Worm (Caenorhabditis elegans) whole organism, L4 larva: Measurements from ENCODE around the gene F59B10.3.

Experiments
- D1046.2 ChIP-seq: fragments of 200-800 bp; sonication (Bioruptor generic); IDR thresholded peaks from 2 replicates; pipeline ENCODE4 v1.3.6; 2022; ENCODE audit warnings: missing genetic modification characterization, missing compliant biosample characterization
- F49E8.2 ChIP-seq: sonication (generic microtip); optimal IDR thresholded peaks from 2 replicates; lab custom pipeline; 2016; ENCODE audit warnings: missing compliant biosample characterization, mild to moderate bottlenecking, missing genetic modification characterization, borderline replicate concordance
- T20F7.1 ChIP-seq: fragments of 200-800 bp; sonication (Bioruptor generic); optimal IDR thresholded peaks from 2 replicates; lab custom pipeline; 2018; ENCODE audit warnings: mild to moderate bottlenecking, missing genetic modification characterization, missing compliant biosample characterization
- T26A8.4 ChIP-seq: fragments of 200-800 bp; sonication (Bioruptor generic); IDR thresholded peaks from 2 replicates; pipeline ENCODE4 v1.3.6; 2022; ENCODE audit warnings: missing genetic modification characterization, missing compliant biosample characterization
- Y75B8A.6 ChIP-seq: fragments of 200-800 bp; sonication (Bioruptor generic); IDR thresholded peaks from 2 replicates; pipeline ENCODE4 v1.3.6; 2022; ENCODE audit warnings: missing genetic modification reagents, missing genetic modification characterization, missing compliant biosample characterization
- ZK337.2 ChIP-seq: fragments of 200-800 bp; sonication (Bioruptor generic); IDR thresholded peaks from 2 replicates; pipeline ENCODE4 v1.3.6; 2022; ENCODE audit warnings: missing genetic modification reagents, missing genetic modification characterization, missing compliant biosample characterization
- aha-1 ChIP-seq: fragments of 150-350 bp; peaks from one replicate; lab custom pipeline; 2014; ENCODE audit warnings: missing biosample characterization, missing genetic modification characterization
- ama-1 ChIP-seq: fragments of 150-350 bp; optimal IDR thresholded peaks from 2 replicates; lab custom pipeline; 2014; ENCODE audit warnings: inconsistent platforms, mixed read lengths
- arid-1 ChIP-seq: fragments of 200-800 bp; sonication (Bioruptor generic); conservative IDR thresholded peaks from 2 replicates; pipeline ENCODE4 v1.3.6; 2022; ENCODE audit warnings: missing genetic modification reagents, missing genetic modification characterization, missing compliant biosample characterization
- ctbp-1 ChIP-seq: fragments of 200-800 bp; sonication (Bioruptor generic); IDR thresholded peaks from 2 replicates; pipeline ENCODE4 v1.3.6; 2022; ENCODE audit warnings: missing genetic modification reagents, missing genetic modification characterization, missing compliant biosample characterization
- daf-16 ChIP-seq, 3 experiments: sonication (generic microtip); optimal IDR thresholded peaks; 2 replicates each; lab custom pipeline; 2016 to 2017; ENCODE audit warnings: missing genetic modification characterization in 3 of 3, missing genetic modification reagents in 3 of 3, mild to moderate bottlenecking in 2 of 3, missing compliant biosample characterization in 2 of 3, missing biosample characterization in 1 of 3, moderate library complexity in 1 of 3
- daf-19 ChIP-seq: fragments of 200-800 bp; sonication (Bioruptor generic); conservative IDR thresholded peaks from 2 replicates; pipeline ENCODE4 v1.3.6; 2022; ENCODE audit warnings: missing genetic modification characterization, missing compliant biosample characterization
- dmd-6 ChIP-seq: fragments of 200-800 bp; sonication (Bioruptor generic); IDR thresholded peaks from 2 replicates; pipeline ENCODE4 v1.3.6; 2022; ENCODE audit warnings: missing genetic modification reagents, missing genetic modification characterization, missing compliant biosample characterization
- dve-1 ChIP-seq: sonication (generic microtip); optimal IDR thresholded peaks from 2 replicates; lab custom pipeline; 2017; ENCODE audit warnings: antibody characterized with exemption, mild to moderate bottlenecking, missing genetic modification characterization, missing compliant biosample characterization; ENCODE audit not compliant: insufficient read depth
- egl-43 ChIP-seq: fragments of 200-800 bp; sonication (Bioruptor generic); IDR thresholded peaks from 2 replicates; pipeline ENCODE4 v1.3.6; 2022; ENCODE audit warnings: missing genetic modification reagents, missing genetic modification characterization, missing compliant biosample characterization
- hif-1 ChIP-seq, 2 experiments: sonication (generic microtip); optimal IDR thresholded peaks; 2 replicates each; lab custom pipeline; 2016 to 2017; ENCODE audit warnings: missing compliant biosample characterization in 2 of 2, missing genetic modification characterization in 2 of 2, missing genetic modification reagents in 2 of 2, missing genotype in 2 of 2, mild to moderate bottlenecking in 1 of 2
- hmg-1.1 ChIP-seq: fragments of 200-800 bp; sonication (Bioruptor generic); IDR thresholded peaks from 2 replicates; pipeline ENCODE4 v1.3.6; 2022; ENCODE audit warnings: missing genetic modification reagents, missing genetic modification characterization, missing compliant biosample characterization
- lim-7 ChIP-seq: fragments of 200-800 bp; sonication (Bioruptor generic); IDR thresholded peaks from 2 replicates; pipeline ENCODE4 v1.3.6; 2022; ENCODE audit warnings: missing genetic modification characterization, missing compliant biosample characterization
- lin-1 ChIP-seq: fragments of 200-800 bp; sonication (Bioruptor generic); IDR thresholded peaks from 2 replicates; pipeline ENCODE4 v1.3.6; 2022; ENCODE audit warnings: missing genetic modification reagents, missing genetic modification characterization, missing compliant biosample characterization
- lin-13 ChIP-seq: fragments of 150-350 bp; optimal IDR thresholded peaks from 2 replicates; lab custom pipeline; 2014; ENCODE audit warnings: missing biosample characterization, missing genetic modification reagents, missing genetic modification characterization
- lin-38 ChIP-seq: fragments of 200-800 bp; sonication (Bioruptor generic); IDR thresholded peaks from 2 replicates; pipeline ENCODE4 v1.3.6; 2022; ENCODE audit warnings: missing genetic modification reagents, missing genetic modification characterization, missing compliant biosample characterization
- madf-5 ChIP-seq, 2 experiments: fragments of 200-800 bp; sonication (Bioruptor generic); IDR thresholded peaks; 2 replicates each; pipeline ENCODE4 v1.3.6; 2022; ENCODE audit warnings: missing compliant biosample characterization in 2 of 2, missing genetic modification characterization in 2 of 2
- madf-9 ChIP-seq: fragments of 200-800 bp; sonication (Bioruptor generic); conservative IDR thresholded peaks from 2 replicates; pipeline ENCODE4 v1.3.6; 2022; ENCODE audit warnings: missing genetic modification reagents, missing genetic modification characterization, missing compliant biosample characterization
- nhr-11 ChIP-seq: fragments of 150-350 bp; optimal IDR thresholded peaks from 2 replicates; lab custom pipeline; 2014; ENCODE audit warnings: missing biosample characterization, missing genetic modification characterization
- nhr-25 ChIP-seq: sonication (generic microtip); optimal IDR thresholded peaks from 2 replicates; lab custom pipeline; 2017; ENCODE audit warnings: missing genetic modification characterization, mild to moderate bottlenecking, missing compliant biosample characterization, antibody characterized with exemption, moderate library complexity, borderline replicate concordance; ENCODE audit not compliant: insufficient read depth
- nhr-77 ChIP-seq: fragments of 150-350 bp; optimal IDR thresholded peaks from 2 replicates; lab custom pipeline; 2014; ENCODE audit warnings: missing biosample characterization, missing genetic modification characterization
- pha-4 ChIP-seq, 2 experiments: fragments of 150-350 bp in 1 of 2; fragments of 200-800 bp in 1 of 2; sonication (Bioruptor generic) in 1 of 2; IDR thresholded peaks in 1 of 2; optimal IDR thresholded peaks in 1 of 2; 2 replicates each; pipeline versions ENCODE4 v1.3.6 to Lab custom; 2014 to 2022; ENCODE audit warnings: missing genetic modification characterization in 2 of 2, missing genetic modification reagents in 2 of 2, missing biosample characterization in 1 of 2, missing compliant biosample characterization in 1 of 2
- sdz-12 ChIP-seq: fragments of 200-800 bp; sonication (Bioruptor generic); optimal IDR thresholded peaks from 2 replicates; lab custom pipeline; 2018; ENCODE audit warnings: mild to moderate bottlenecking, missing genetic modification characterization, missing compliant biosample characterization
- snpc-1.2 ChIP-seq: fragments of 200-800 bp; sonication (Bioruptor generic); IDR thresholded peaks from 2 replicates; pipeline ENCODE4 v1.3.6; 2022; ENCODE audit warnings: missing genetic modification reagents, missing genetic modification characterization, missing compliant biosample characterization
- tra-1 ChIP-seq: fragments of 200-800 bp; sonication (Bioruptor generic); IDR thresholded peaks from 2 replicates; pipeline ENCODE4 v1.3.6; 2022; ENCODE audit warnings: missing genetic modification reagents, missing genetic modification characterization, missing compliant biosample characterization
- unc-130 ChIP-seq: sonication (generic microtip); optimal IDR thresholded peaks from 2 replicates; lab custom pipeline; 2016; ENCODE audit warnings: missing genetic modification reagents, missing genetic modification characterization, missing compliant biosample characterization
- zfp-3 ChIP-seq: fragments of 200-800 bp; sonication (Bioruptor generic); conservative IDR thresholded peaks from 2 replicates; pipeline ENCODE4 v1.3.6; 2022; ENCODE audit warnings: missing genetic modification reagents, missing genetic modification characterization, missing compliant biosample characterization
- zip-11 ChIP-seq: fragments of 200-800 bp; sonication (Bioruptor generic); IDR thresholded peaks from 2 replicates; pipeline ENCODE4 v1.3.6; 2022; ENCODE audit warnings: missing genetic modification characterization, missing compliant biosample characterization

Gene F59B10.3

DNA sequence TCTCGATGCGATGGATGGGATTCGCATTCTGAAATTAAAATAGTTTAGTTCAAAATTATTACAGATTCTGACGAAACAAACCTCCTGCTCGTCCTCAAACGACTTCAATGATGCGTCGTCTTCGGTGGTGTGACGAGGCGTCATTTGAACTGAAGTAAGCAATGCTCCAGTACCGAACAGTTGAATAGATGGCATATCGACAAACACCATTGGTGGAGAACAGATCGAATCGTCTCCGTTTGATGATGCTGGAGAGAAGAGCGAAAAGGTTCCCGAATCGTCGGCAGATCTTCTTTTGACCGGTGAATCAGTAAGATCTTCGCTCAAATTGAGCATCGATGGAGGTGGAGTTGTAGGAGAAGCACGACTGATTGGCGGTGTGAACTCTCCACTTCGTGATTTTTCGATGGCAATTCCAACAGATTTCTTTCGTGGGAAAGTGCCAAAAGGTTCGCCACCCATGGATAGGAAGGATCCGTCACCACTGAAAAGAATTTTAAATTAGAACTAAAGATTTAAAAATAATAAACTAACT lies 34.1 kb downstream of the F59B10.3 start (continued):
- TF ChIP-seq dve-1 (tag; lab: Kevin White, UChicago), result peak; percentile 3
- 0 out of 2 replicates have a peak, but pooled peaks have one; percentile 38 for TF ChIP-seq Y75B8A.6 (GFP tag; lab: Robert Waterston, UW)
- TF ChIP-seq madf-5 (GFP tag; IDR thresholded peaks at IDR 0.05; lab: Robert Waterston, UW), result 0 out of 4 replicates have a peak, but pooled peaks of 1 of the 2 experiments have one; percentile 65
- TF ChIP-seq ZK337.2 (GFP tag; lab: Robert Waterston, UW), result 0 out of 2 replicates have a peak, but pooled peaks have one; percentile 5
- no peak for TF ChIP-seq unc-130 (GFP tag; lab: Kevin White, UChicago)
- peak; percentile 94 for TF ChIP-seq aha-1 (tag; lab: Kevin White, UChicago)
- TF ChIP-seq D1046.2, result peak; percentile 10; the same call in 1 of the 2 replicates
- TF ChIP-seq T26A8.4 (GFP tag; lab: Robert Waterston, UW), result 0 out of 2 replicates have a peak, but pooled peaks have one; percentile 9

DNA sequence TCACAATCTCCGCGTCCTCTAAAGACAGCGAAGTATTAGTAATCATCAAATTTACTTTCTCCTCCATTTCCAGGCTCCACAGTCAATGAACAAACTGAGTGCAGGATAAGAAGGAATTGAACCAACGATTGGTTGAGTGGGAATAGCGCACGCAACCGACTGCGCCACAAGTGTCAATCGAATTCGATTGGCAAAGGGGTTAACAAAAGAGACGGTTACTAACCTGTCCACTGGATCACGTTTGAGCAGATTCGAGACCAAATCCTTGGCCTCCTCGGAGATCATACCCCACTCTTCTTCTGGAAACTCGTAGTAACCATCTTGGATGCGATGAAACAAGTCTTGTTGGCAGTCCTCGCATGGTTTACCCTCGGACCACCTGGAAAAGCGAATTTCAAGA lies 34.9 kb downstream of the F59B10.3 start:
- TF ChIP-seq lim-7 (GFP tag; lab: Robert Waterston, UW) (0 out of 2 replicates have a peak, but pooled peaks have one; percentile 55), ama-1 (lab: Kevin White, UChicago) (peak; percentile 84), F49E8.2 (tag; lab: Kevin White, UChicago) (peak; percentile 23), T20F7.1 (GFP tag; lab: Kevin White, UChicago) (peak; percentile 2), aha-1 (tag; lab: Kevin White, UChicago) (peak; percentile 99), arid-1 (GFP tag; lab: Robert Waterston, UW) (peak; percentile 50; the same call in 1 of the 2 replicates), daf-19 (GFP tag; lab: Robert Waterston, UW) (no peak), ctbp-1 (GFP tag; lab: Robert Waterston, UW) (peak; percentile 36; the same call in 1 of the 2 replicates), Y75B8A.6 (GFP tag; lab: Robert Waterston, UW) (peak; percentile 75; the same call in 1 of the 2 replicates), hif-1 (tag; optimal IDR thresholded peaks at IDR 0.05; lab: Kevin White, UChicago) (no peak), hmg-1.1 (GFP tag; lab: Robert Waterston, UW) (0 out of 2 replicates have a peak, but pooled peaks have one; percentile 5), sdz-12 (GFP tag; lab: Kevin White, UChicago) (peak; percentile 68), zip-11 (no peak), dmd-6 (GFP tag; lab: Robert Waterston, UW) (no peak), lin-1 (peak; percentile 15; the same call in 1 of the 2 replicates), pha-4 (GFP tag; IDR thresholded peaks at IDR 0.05; lab: Robert Waterston, UW) (0 out of 2 replicates have a peak, but pooled peaks have one; percentile 27), pha-4 (tag; optimal IDR thresholded peaks at IDR 0.05; lab: Kevin White, UChicago) (no peak), nhr-25 (peak; percentile 3), daf-16 (GFP tag; optimal IDR thresholded peaks at IDR 0.05; lab: Kevin White, UChicago) (no peak), daf-16 (tag; optimal IDR thresholded peaks at IDR 0.05; lab: Kevin White, UChicago) (no peak), tra-1 (GFP tag; lab: Robert Waterston, UW) (no peak), madf-9 (GFP tag; lab: Robert Waterston, UW) (no peak), ZK337.2 (GFP tag; lab: Robert Waterston, UW) (0 out of 2 replicates have a peak, but pooled peaks have one; percentile 30), egl-43 (GFP tag; lab: Robert Waterston, UW) (peak; percentile 50), madf-5 (GFP tag; IDR thresholded peaks at IDR 0.05; lab: Robert Waterston, UW) (peak in 1 of 2 experiments; percentile 49; a peak in 1 of 4 replicates), lin-38 (peak; percentile 42; the same call in 1 of the 2 replicates), nhr-77 (no peak), lin-13 (GFP tag; lab: Kevin White, UChicago) (peak; percentile 69), snpc-1.2 (GFP tag; lab: Robert Waterston, UW) (peak; percentile 64; the same call in 1 of the 2 replicates), zfp-3 (GFP tag; lab: Robert Waterston, UW) (0 out of 2 replicates have a peak, but pooled peaks have one; percentile 24), nhr-11 (tag; lab: Kevin White, UChicago) (no peak)
